Worm (Caenorhabditis elegans): Measurements from ENCODE around the gene fbxc-26.

fbxc-26 gene

DNA sequence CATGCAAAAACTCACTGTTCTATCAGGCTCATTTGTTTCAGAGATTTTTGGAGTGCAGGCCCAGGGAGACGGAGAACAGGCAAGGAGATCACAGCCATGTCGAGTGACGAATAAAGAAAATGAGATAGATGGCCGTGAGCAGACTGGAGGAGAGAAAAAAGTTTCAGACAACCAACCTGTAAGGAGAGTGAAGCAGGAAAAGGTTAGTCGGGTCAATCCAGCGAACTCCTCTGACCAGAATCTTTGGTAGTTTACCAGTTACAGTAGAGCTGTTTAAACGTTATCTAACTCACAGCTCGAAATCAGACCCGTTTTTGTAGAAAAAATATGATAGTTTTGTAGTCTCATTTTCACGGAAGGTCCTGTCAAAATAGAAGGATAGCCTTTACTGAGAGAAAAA lies 45.7 kb downstream of the fbxc-26 start, which contains the start of gene fbxb-21:
Gene fbxb-21, minus strand, starts transcription at position 101 of the 400 bp plus-strand sequence.
- TF ChIP-seq dmd-4 (tag; optimal IDR thresholded peaks at IDR 0.05) (no peak), nhr-11 (tag; optimal IDR thresholded peaks at IDR 0.05) (no peak), nhr-6 (tag; optimal IDR thresholded peaks at IDR 0.05) (no peak), unc-39 (tag; optimal IDR thresholded peaks at IDR 0.05) (no peak), nhr-21 (tag; optimal IDR thresholded peaks at IDR 0.05) (no peak), blmp-1 (tag; optimal IDR thresholded peaks at IDR 0.05; ENCODE audit: insufficient read depth) (no peak), nhr-77 (tag; optimal IDR thresholded peaks at IDR 0.05) (no peak), egl-27 (tag; optimal IDR thresholded peaks at IDR 0.05) (no peak), mab-5 (tag; optimal IDR thresholded peaks at IDR 0.05) (no peak), ztf-4 (tag; optimal IDR thresholded peaks at IDR 0.05) (no peak)

DNA sequence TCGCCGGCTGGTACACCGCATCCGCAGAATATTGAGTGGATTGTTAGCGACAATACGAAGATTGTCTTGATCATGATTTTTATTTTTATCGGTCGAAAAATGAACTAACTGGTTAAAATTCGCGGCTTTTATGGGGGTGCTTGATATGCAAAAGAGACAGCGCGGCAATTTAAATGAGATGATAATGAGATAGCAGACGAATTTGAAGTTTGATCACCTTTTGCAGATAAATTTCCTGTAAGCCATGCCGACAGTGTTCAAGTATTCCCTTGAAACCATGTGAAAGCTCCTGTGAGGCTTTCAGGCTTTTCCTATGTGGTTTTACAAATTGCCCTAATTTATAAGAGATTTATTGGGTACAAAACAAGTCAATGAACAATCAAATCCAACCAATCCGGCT lies 48.2 kb downstream of the fbxc-26 start, which contains the start of gene ZC204.17:
Gene ZC204.17, minus strand, starts transcription at position 101 of the 400 bp plus-strand sequence.
- TF ChIP-seq fos-1 (tag; optimal IDR thresholded peaks at IDR 0.05) (no peak), nhr-77 (tag; optimal IDR thresholded peaks at IDR 0.05) (no peak), crh-2 (tag; optimal IDR thresholded peaks at IDR 0.05) (no peak), nhr-12 (tag; optimal IDR thresholded peaks at IDR 0.05) (no peak), nhr-10 (tag; optimal IDR thresholded peaks at IDR 0.05) (no peak), unc-55 (GFP tag; optimal IDR thresholded peaks at IDR 0.05) (no peak), snpc-4 (tag; optimal IDR thresholded peaks at IDR 0.05) (no peak), aly-2 (tag; optimal IDR thresholded peaks at IDR 0.05) (no peak), ceh-82 (tag; optimal IDR thresholded peaks at IDR 0.05) (no peak), zag-1 (tag; optimal IDR thresholded peaks at IDR 0.05) (no peak), nhr-21 (tag; optimal IDR thresholded peaks at IDR 0.05) (no peak)

DNA sequence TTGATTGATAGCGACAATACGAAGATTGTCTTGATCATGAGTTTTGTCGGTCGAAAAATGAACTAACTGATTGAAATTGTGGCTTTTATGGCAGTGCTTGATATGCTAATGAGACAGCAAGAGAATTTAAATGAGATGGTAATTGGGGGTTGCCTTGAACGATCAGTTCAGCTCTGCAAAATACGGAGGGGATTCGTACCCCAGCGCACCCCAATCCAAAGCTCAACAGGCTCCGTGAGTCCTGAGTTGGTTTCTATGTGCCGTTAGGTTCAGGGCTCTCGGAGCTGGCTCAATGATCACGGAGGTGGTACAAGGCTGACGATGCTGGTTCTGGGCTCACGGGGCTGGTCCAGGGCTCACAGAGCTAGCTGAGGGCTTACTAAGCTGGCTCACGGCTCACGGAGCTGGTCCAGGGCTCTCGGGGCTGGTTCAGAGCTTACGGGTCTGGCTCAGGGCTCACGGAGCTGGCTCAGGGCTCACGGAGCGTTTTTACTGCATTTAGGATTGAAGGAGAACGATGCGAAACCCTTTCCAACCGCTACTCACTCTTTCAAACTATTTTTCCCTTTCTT lies 49.6 kb downstream of the fbxc-26 start, which contains the start of gene ZC204.6:
Gene ZC204.6, minus strand, starts transcription at position 51 of the 572 bp plus-strand sequence.
- TF ChIP-seq nhr-77 (tag; optimal IDR thresholded peaks at IDR 0.05) (no peak), lin-11 (tag; optimal IDR thresholded peaks at IDR 0.05) (no peak), mdl-1 (tag; optimal IDR thresholded peaks at IDR 0.05) (no peak), C34F6.9 (tag; optimal IDR thresholded peaks at IDR 0.05) (no peak), R02D3.7 (tag; optimal IDR thresholded peaks at IDR 0.05) (no peak), nhr-21 (tag; optimal IDR thresholded peaks at IDR 0.05) (no peak), peb-1 (tag; optimal IDR thresholded peaks at IDR 0.05) (no peak), F13H6.1 (tag; optimal IDR thresholded peaks at IDR 0.05) (no peak), lsy-2 (tag; optimal IDR thresholded peaks at IDR 0.05) (no peak)
